Worm (Caenorhabditis elegans) whole organism, mixed stage, embryonic: ENCODE measurements around the gene F49H6.12.

Experiments
- M03D4.4 ChIP-seq: sonication (generic microtip); optimal IDR thresholded peaks from 2 replicates; lab custom pipeline; 2017; ENCODE audit warnings: mild to moderate bottlenecking, missing genetic modification characterization, missing compliant biosample characterization
- bed-3 ChIP-seq: fragments of 200-800 bp; sonication (Bioruptor generic); optimal IDR thresholded peaks from 3 replicates; lab custom pipeline; 2018; ENCODE audit warnings: mild to moderate bottlenecking, missing genetic modification characterization, moderate library complexity, missing compliant biosample characterization
- blmp-1 ChIP-seq: fragments of 150-350 bp; optimal IDR thresholded peaks from 2 replicates; lab custom pipeline; 2014; ENCODE audit warnings: missing biosample characterization, missing genetic modification characterization
- ceh-39 ChIP-seq: fragments of 150-350 bp; optimal IDR thresholded peaks from 2 replicates; lab custom pipeline; 2014; ENCODE audit warnings: missing biosample characterization, missing genetic modification characterization
- ceh-43 ChIP-seq: fragments of 200-800 bp; sonication (Bioruptor generic); optimal IDR thresholded peaks from 2 replicates; lab custom pipeline; 2018; ENCODE audit warnings: mild to moderate bottlenecking, missing genetic modification characterization, moderate library complexity, missing compliant biosample characterization
- ceh-83 ChIP-seq: fragments of 200-800 bp; sonication (Bioruptor generic); optimal IDR thresholded peaks from 2 replicates; lab custom pipeline; 2018; ENCODE audit warnings: mild to moderate bottlenecking, missing genetic modification characterization, missing compliant biosample characterization
- ces-1 ChIP-seq: fragments of 150-350 bp; optimal IDR thresholded peaks from 2 replicates; lab custom pipeline; 2014; ENCODE audit warnings: missing biosample characterization, missing genetic modification reagents, missing genetic modification characterization
- cnd-1 ChIP-seq: fragments of 200-800 bp; sonication (Bioruptor generic); optimal IDR thresholded peaks from 2 replicates; lab custom pipeline; 2018; ENCODE audit warnings: mild to moderate bottlenecking, missing genetic modification characterization, missing compliant biosample characterization
- drap-1 ChIP-seq: fragments of 200-800 bp; sonication (Bioruptor generic); optimal IDR thresholded peaks from 3 replicates; lab custom pipeline; 2018; ENCODE audit warnings: mild to moderate bottlenecking, missing genetic modification characterization, missing compliant biosample characterization
- elt-1 ChIP-seq: sonication (generic microtip); optimal IDR thresholded peaks from 2 replicates; lab custom pipeline; 2017; ENCODE audit warnings: missing genetic modification characterization, mild to moderate bottlenecking, missing compliant biosample characterization, antibody characterized with exemption, moderate library complexity, borderline replicate concordance; ENCODE audit not compliant: insufficient read depth
- elt-3 ChIP-seq: fragments of 150-350 bp; optimal IDR thresholded peaks from 2 replicates; lab custom pipeline; 2014; ENCODE audit warnings: missing biosample characterization, missing genetic modification characterization
- flh-1 ChIP-seq: fragments of 200-800 bp; sonication (Bioruptor generic); optimal IDR thresholded peaks from 2 replicates; lab custom pipeline; 2018; ENCODE audit warnings: mild to moderate bottlenecking, missing genetic modification characterization, moderate library complexity, missing compliant biosample characterization
- ham-2 ChIP-seq: fragments of 200-800 bp; sonication (Bioruptor generic); optimal IDR thresholded peaks from 2 replicates; lab custom pipeline; 2018; ENCODE audit warnings: mild to moderate bottlenecking, missing genetic modification characterization, missing compliant biosample characterization
- hlh-1 ChIP-seq: fragments of 150-350 bp; optimal IDR thresholded peaks from 2 replicates; lab custom pipeline; 2014; ENCODE audit warnings: missing biosample characterization, missing genetic modification reagents, missing genetic modification characterization
- lin-13 ChIP-seq: fragments of 150-350 bp; optimal IDR thresholded peaks from 2 replicates; lab custom pipeline; 2014; ENCODE audit warnings: missing biosample characterization, missing genetic modification characterization
- lsy-2 ChIP-seq: fragments of 150-350 bp; optimal IDR thresholded peaks from 2 replicates; lab custom pipeline; 2014; ENCODE audit warnings: missing biosample characterization, missing genetic modification characterization
- mep-1 ChIP-seq: fragments of 150-350 bp; optimal IDR thresholded peaks from 2 replicates; lab custom pipeline; 2017; ENCODE audit warnings: missing biosample characterization, missing genetic modification reagents, missing genetic modification characterization, inconsistent platforms
- mls-2 ChIP-seq: sonication (generic microtip); optimal IDR thresholded peaks from 2 replicates; lab custom pipeline; 2016; ENCODE audit warnings: mild to moderate bottlenecking, missing genetic modification characterization, moderate library complexity, missing compliant biosample characterization
- nhr-12 ChIP-seq: fragments of 150-350 bp; optimal IDR thresholded peaks from 2 replicates; lab custom pipeline; 2014; ENCODE audit warnings: missing biosample characterization, missing genetic modification characterization
- nhr-2 ChIP-seq: fragments of 150-350 bp; optimal IDR thresholded peaks from 2 replicates; lab custom pipeline; 2014; ENCODE audit warnings: missing biosample characterization, missing genetic modification characterization
- nhr-237 ChIP-seq: fragments of 150-350 bp; optimal IDR thresholded peaks from 2 replicates; lab custom pipeline; 2014; ENCODE audit warnings: missing biosample characterization, missing genetic modification characterization
- nhr-28 ChIP-seq: fragments of 150-350 bp; optimal IDR thresholded peaks from 2 replicates; lab custom pipeline; 2014; ENCODE audit warnings: missing biosample characterization, missing genetic modification characterization
- nhr-76 ChIP-seq: sonication (generic microtip); optimal IDR thresholded peaks from 2 replicates; lab custom pipeline; 2017; ENCODE audit warnings: missing biosample characterization, missing genetic modification characterization
- pha-4 ChIP-seq: fragments of 150-350 bp; optimal IDR thresholded peaks from 2 replicates; lab custom pipeline; 2018; ENCODE audit warnings: missing biosample characterization, missing genetic modification reagents, missing genetic modification characterization
- sem-2 ChIP-seq: fragments of 200-800 bp; sonication (Bioruptor generic); optimal IDR thresholded peaks from 2 replicates; lab custom pipeline; 2018; ENCODE audit warnings: mild to moderate bottlenecking, missing genetic modification characterization, missing compliant biosample characterization
- snpc-4 ChIP-seq: fragments of 150-350 bp; optimal IDR thresholded peaks from 2 replicates; lab custom pipeline; 2014; ENCODE audit warnings: missing biosample characterization, missing genetic modification characterization
- sptf-1 ChIP-seq: sonication (generic microtip); optimal IDR thresholded peaks from 2 replicates; lab custom pipeline; 2017; ENCODE audit warnings: mild to moderate bottlenecking, missing genetic modification characterization, moderate library complexity, missing compliant biosample characterization
- tbx-8 ChIP-seq: fragments of 200-800 bp; sonication (Bioruptor generic); optimal IDR thresholded peaks from 2 replicates; lab custom pipeline; 2018; ENCODE audit warnings: mild to moderate bottlenecking, missing genetic modification characterization, moderate library complexity, missing compliant biosample characterization
- unc-120 ChIP-seq: sonication (generic microtip); optimal IDR thresholded peaks from 2 replicates; lab custom pipeline; 2017; ENCODE audit warnings: missing genetic modification characterization, missing compliant biosample characterization; ENCODE audit not compliant: poor library complexity, severe bottlenecking
- unc-39 ChIP-seq: fragments of 150-350 bp; optimal IDR thresholded peaks from 2 replicates; lab custom pipeline; 2014; ENCODE audit warnings: missing biosample characterization, missing genetic modification characterization
- unc-62 ChIP-seq: fragments of 150-350 bp; optimal IDR thresholded peaks from 2 replicates; lab custom pipeline; 2014; ENCODE audit warnings: missing biosample characterization, missing genetic modification reagents, missing genetic modification characterization
- ztf-11 ChIP-seq: fragments of 150-350 bp; optimal IDR thresholded peaks from 2 replicates; lab custom pipeline; 2014; ENCODE audit warnings: missing biosample characterization, missing genetic modification characterization

Gene F49H6.12

ce11 chrV:17059987-17060386 is 38.7 kb upstream of the F49H6.12 start, which contains the start of gene sri-66:
TSS of gene sri-66 (plus strand) at chrV:17060287.
- TF ChIP-seq nhr-28 (tag; lab: Kevin White, UChicago), result no peak
- no peak for TF ChIP-seq ceh-43 (GFP tag; lab: Kevin White, UChicago)
- TF ChIP-seq ceh-83, result no peak
- no peak for TF ChIP-seq flh-1 (GFP tag; lab: Kevin White, UChicago)
- TF ChIP-seq snpc-4, result no peak
- no peak for TF ChIP-seq unc-120 (tag; lab: Kevin White, UChicago)
- TF ChIP-seq unc-39 (tag; lab: Kevin White, UChicago), result no peak
- TF ChIP-seq M03D4.4 (tag; lab: Kevin White, UChicago), result no peak
- TF ChIP-seq elt-3 (tag; lab: Kevin White, UChicago), result no peak
- no peak for TF ChIP-seq nhr-237
- TF ChIP-seq nhr-2 (tag; lab: Kevin White, UChicago), result no peak
- TF ChIP-seq, all 35 proteins: peak for 0

ce11 chrV:17044500-17044899 is 23.2 kb upstream of the F49H6.12 start, which contains the start of gene F28B1.2:
TSS of gene F28B1.2 (plus strand) at chrV:17044800.
- TF ChIP-seq hlh-1 (tag; lab: Kevin White, UChicago), result no peak
- TF ChIP-seq unc-62 (GFP tag; lab: Kevin White, UChicago), result no peak
- TF ChIP-seq ham-2 (GFP tag; lab: Kevin White, UChicago), result no peak
- no peak for TF ChIP-seq cnd-1 (tag; lab: Kevin White, UChicago)
- no peak for TF ChIP-seq lsy-2 (tag; lab: Kevin White, UChicago)
- TF ChIP-seq sptf-1 (tag; lab: Kevin White, UChicago), result no peak
- TF ChIP-seq mep-1, result no peak
- TF ChIP-seq nhr-12 (tag; lab: Kevin White, UChicago), result no peak
- TF ChIP-seq tbx-8 (GFP tag; lab: Kevin White, UChicago), result no peak
- TF ChIP-seq nhr-76, result no peak
- TF ChIP-seq sem-2 (GFP tag; lab: Kevin White, UChicago), result no peak
- TF ChIP-seq ztf-11 (tag; lab: Kevin White, UChicago), result no peak
- no peak for TF ChIP-seq nhr-237
- TF ChIP-seq unc-39 (tag; lab: Kevin White, UChicago), result no peak
- no peak for TF ChIP-seq nhr-28 (tag; lab: Kevin White, UChicago)
- TF ChIP-seq, all 35 proteins: peak for 0

ce11 chrV:17042263-17042662 is 21.0 kb upstream of the F49H6.12 start, which contains the start of gene hpo-33:
TSS of gene hpo-33 (plus strand) at chrV:17042563.
- TF ChIP-seq cnd-1 (tag; lab: Kevin White, UChicago), result no peak
- no peak for TF ChIP-seq unc-120 (tag; lab: Kevin White, UChicago)
- no peak for TF ChIP-seq flh-1 (GFP tag; lab: Kevin White, UChicago)
- no peak for TF ChIP-seq tbx-8 (GFP tag; lab: Kevin White, UChicago)
- TF ChIP-seq, all 35 proteins: peak for 0

- TF ChIP-seq cnd-1 (tag; lab: Kevin White, UChicago) (no peak), drap-1 (GFP tag; lab: Kevin White, UChicago) (no peak), mls-2 (tag; lab: Kevin White, UChicago) (no peak), unc-39 (tag; lab: Kevin White, UChicago) (no peak), flh-1 (GFP tag; lab: Kevin White, UChicago) (no peak), elt-1 (tag; lab: Kevin White, UChicago) (no peak), unc-120 (tag; lab: Kevin White, UChicago) (no peak), tbx-8 (GFP tag; lab: Kevin White, UChicago) (no peak), ces-1 (no peak), blmp-1 (no peak), ceh-39 (tag; lab: Kevin White, UChicago) (no peak)
- TF ChIP-seq, all 35 proteins: peak for 0
Observed at ce11 chrV:17035850-17036249, 14.6 kb upstream of the F49H6.12 start, which contains the start of gene srz-94. TSS of gene srz-94 (minus strand) at chrV:17035950.

- TF ChIP-seq nhr-12 (tag; lab: Kevin White, UChicago), result no peak
- TF ChIP-seq ceh-39 (tag; lab: Kevin White, UChicago), result no peak
- TF ChIP-seq mls-2 (tag; lab: Kevin White, UChicago), result no peak
Observed at ce11 chrV:17030430-17030829, 9.2 kb upstream of the F49H6.12 start.

- TF ChIP-seq unc-120 (tag; lab: Kevin White, UChicago) (no peak), tbx-8 (GFP tag; lab: Kevin White, UChicago) (no peak), elt-1 (tag; lab: Kevin White, UChicago) (no peak), lsy-2 (tag; lab: Kevin White, UChicago) (no peak), nhr-76 (no peak), ceh-83 (no peak), nhr-28 (tag; lab: Kevin White, UChicago) (no peak), mls-2 (tag; lab: Kevin White, UChicago) (no peak), bed-3 (GFP tag; lab: Kevin White, UChicago) (no peak), snpc-4 (no peak), lin-13 (tag; lab: Kevin White, UChicago) (no peak), unc-62 (GFP tag; lab: Kevin White, UChicago) (no peak), nhr-237 (no peak), ceh-39 (tag; lab: Kevin White, UChicago) (no peak), ztf-11 (tag; lab: Kevin White, UChicago) (no peak), pha-4 (tag; lab: Kevin White, UChicago) (no peak), nhr-12 (tag; lab: Kevin White, UChicago) (no peak), mep-1 (no peak), sptf-1 (tag; lab: Kevin White, UChicago) (no peak)
Observed at ce11 chrV:17026289-17026688, 5.0 kb upstream of the F49H6.12 start, which contains the start of gene F49H6.15. TSS of gene F49H6.15 (minus strand) at chrV:17026389.
